Worm (Caenorhabditis elegans): ENCODE measurements around the gene tsg-101.

ce11 chrIV:3515412-3516046 is 1.2 kb upstream of the tsg-101 start:
- TF ChIP-seq ama-1 (optimal IDR thresholded peaks at IDR 0.05) (no peak), hmbx-1 (tag; optimal IDR thresholded peaks at IDR 0.05) (no peak)

Data from whole organism, early embryonic.